Worm (Caenorhabditis elegans) whole organism, L3 larva: ENCODE results near the gene Y62H9A.9.

ENCODE experiments used
- R02D3.7 ChIP-seq: fragments of 150-350 bp; optimal IDR thresholded peaks from 2 replicates; lab custom pipeline; 2014; ENCODE audit warnings: missing biosample characterization, missing genetic modification characterization
- ZK546.5 ChIP-seq: sonication (generic microtip); optimal IDR thresholded peaks from 2 replicates; lab custom pipeline; 2017; ENCODE audit warnings: missing biosample characterization, missing genetic modification characterization
- aly-2 ChIP-seq: fragments of 150-350 bp; optimal IDR thresholded peaks from 2 replicates; lab custom pipeline; 2014; ENCODE audit warnings: missing biosample characterization, missing genetic modification characterization
- ceh-28 ChIP-seq: fragments of 150-350 bp; optimal IDR thresholded peaks from 2 replicates; lab custom pipeline; 2014; ENCODE audit warnings: missing biosample characterization, missing genetic modification reagents, missing genetic modification characterization
- ceh-82 ChIP-seq: fragments of 150-350 bp; optimal IDR thresholded peaks from 2 replicates; lab custom pipeline; 2014; ENCODE audit warnings: missing biosample characterization, missing genetic modification characterization
- ceh-9 ChIP-seq: sonication (generic microtip); optimal IDR thresholded peaks from 2 replicates; lab custom pipeline; 2018; ENCODE audit warnings: missing biosample characterization, missing genetic modification characterization
- daf-12 ChIP-seq: fragments of 150-350 bp; optimal IDR thresholded peaks from 2 replicates; lab custom pipeline; 2014; ENCODE audit warnings: missing biosample characterization, missing genetic modification reagents, missing genetic modification characterization
- egl-27 ChIP-seq: sonication (generic microtip); optimal IDR thresholded peaks from 4 replicates; lab custom pipeline; 2017; ENCODE audit warnings: missing biosample characterization, missing genetic modification reagents, missing genetic modification characterization
- egl-5 ChIP-seq: fragments of 150-350 bp; optimal IDR thresholded peaks from 2 replicates; lab custom pipeline; 2017; ENCODE audit warnings: missing biosample characterization, missing genetic modification reagents, missing genetic modification characterization, inconsistent platforms
- elt-2 ChIP-seq: sonication (generic microtip); optimal IDR thresholded peaks from 2 replicates; lab custom pipeline; 2016; ENCODE audit warnings: missing genetic modification reagents, mild to moderate bottlenecking, missing genetic modification characterization, missing compliant biosample characterization
- elt-3 ChIP-seq, 3 experiments: fragments of 150-350 bp in 1 of 3; sonication (generic microtip) in 2 of 3; optimal IDR thresholded peaks; 2 replicates in 2 of 3; 4 replicates in 1 of 3; lab custom pipeline; 2014 to 2017; ENCODE audit warnings: missing biosample characterization in 3 of 3, missing genetic modification characterization in 3 of 3
- eor-1 ChIP-seq, 2 experiments: fragments of 150-350 bp; optimal IDR thresholded peaks; 2 replicates each; lab custom pipeline; 2014 to 2018; ENCODE audit warnings: missing biosample characterization in 2 of 2, missing genetic modification characterization in 2 of 2
- fkh-10 ChIP-seq: sonication (generic microtip); optimal IDR thresholded peaks from 2 replicates; lab custom pipeline; 2017; ENCODE audit warnings: missing biosample characterization, missing genetic modification reagents, missing genetic modification characterization
- fos-1 ChIP-seq: fragments of 150-350 bp; optimal IDR thresholded peaks from 2 replicates; lab custom pipeline; 2014; ENCODE audit warnings: missing biosample characterization, missing genetic modification characterization
- hmg-11 ChIP-seq: sonication (generic microtip); optimal IDR thresholded peaks from 2 replicates; lab custom pipeline; 2016; ENCODE audit warnings: missing genetic modification characterization, missing compliant biosample characterization
- jun-1 ChIP-seq: fragments of 150-350 bp; optimal IDR thresholded peaks from 2 replicates; lab custom pipeline; 2014; ENCODE audit warnings: missing biosample characterization, missing genetic modification reagents, missing genetic modification characterization
- lin-39 ChIP-seq: fragments of 150-350 bp; optimal IDR thresholded peaks from 2 replicates; lab custom pipeline; 2018; ENCODE audit warnings: missing biosample characterization, missing genetic modification reagents, missing genetic modification characterization
- lsy-12 ChIP-seq: sonication (generic microtip); optimal IDR thresholded peaks from 2 replicates; lab custom pipeline; 2016; ENCODE audit warnings: mild to moderate bottlenecking, missing genetic modification characterization, missing compliant biosample characterization
- mml-1 ChIP-seq: fragments of 150-350 bp; sonication (generic microtip); optimal IDR thresholded peaks from 3 replicates; lab custom pipeline; 2014; ENCODE audit warnings: missing biosample characterization, missing genetic modification characterization
- nfya-1 ChIP-seq: sonication (generic microtip); optimal IDR thresholded peaks from 2 replicates; lab custom pipeline; 2017; ENCODE audit warnings: missing genetic modification characterization, mild to moderate bottlenecking, missing compliant biosample characterization, antibody characterized with exemption, moderate library complexity; ENCODE audit not compliant: insufficient read depth
- nhr-12 ChIP-seq: fragments of 150-350 bp; optimal IDR thresholded peaks from 2 replicates; lab custom pipeline; 2014; ENCODE audit warnings: missing biosample characterization, missing genetic modification characterization
- nhr-23 ChIP-seq: fragments of 150-350 bp; optimal IDR thresholded peaks from 2 replicates; lab custom pipeline; 2014; ENCODE audit warnings: missing biosample characterization, missing genetic modification reagents, missing genetic modification characterization
- nhr-25 ChIP-seq: sonication (generic microtip); optimal IDR thresholded peaks from 2 replicates; lab custom pipeline; 2017; ENCODE audit warnings: missing biosample characterization, missing genetic modification characterization
- nhr-28 ChIP-seq: fragments of 150-350 bp; optimal IDR thresholded peaks from 2 replicates; lab custom pipeline; 2014; ENCODE audit warnings: missing biosample characterization, missing genetic modification characterization
- nhr-43 ChIP-seq: sonication (generic microtip); optimal IDR thresholded peaks from 2 replicates; lab custom pipeline; 2016; ENCODE audit warnings: mild to moderate bottlenecking, missing genetic modification characterization, missing compliant biosample characterization; ENCODE audit not compliant: poor library complexity, severe bottlenecking
- nhr-67 ChIP-seq: fragments of 150-350 bp; optimal IDR thresholded peaks from 2 replicates; lab custom pipeline; 2014; ENCODE audit warnings: missing biosample characterization, missing genetic modification characterization
- nhr-76 ChIP-seq: fragments of 150-350 bp; sonication (generic microtip); optimal IDR thresholded peaks from 5 replicates; lab custom pipeline; 2014; ENCODE audit warnings: missing biosample characterization, missing genetic modification characterization
- nhr-77 ChIP-seq: fragments of 150-350 bp; optimal IDR thresholded peaks from 2 replicates; lab custom pipeline; 2014; ENCODE audit warnings: missing biosample characterization, missing genetic modification characterization
- pha-4 ChIP-seq: fragments of 150-350 bp; optimal IDR thresholded peaks from 2 replicates; lab custom pipeline; 2014; ENCODE audit warnings: missing biosample characterization, missing genetic modification reagents, missing genetic modification characterization
- pqm-1 ChIP-seq: fragments of 150-350 bp; optimal IDR thresholded peaks from 2 replicates; lab custom pipeline; 2017; ENCODE audit warnings: missing biosample characterization, missing genetic modification characterization, inconsistent platforms
- sea-2 ChIP-seq: fragments of 150-350 bp; sonication (generic microtip); optimal IDR thresholded peaks from 4 replicates; lab custom pipeline; 2014; ENCODE audit warnings: missing biosample characterization, missing genetic modification reagents, missing genetic modification characterization
- skn-1 ChIP-seq: fragments of 150-350 bp; optimal IDR thresholded peaks from 2 replicates; lab custom pipeline; 2014; ENCODE audit warnings: missing biosample characterization, missing genetic modification characterization
- snpc-4 ChIP-seq: fragments of 150-350 bp; optimal IDR thresholded peaks from 2 replicates; lab custom pipeline; 2014; ENCODE audit warnings: missing biosample characterization, missing genetic modification characterization
- tbx-2 ChIP-seq: sonication (generic microtip); optimal IDR thresholded peaks from 2 replicates; lab custom pipeline; 2016; ENCODE audit warnings: mild to moderate bottlenecking, missing genetic modification characterization, missing compliant biosample characterization
- unc-39 ChIP-seq: sonication (generic microtip); optimal IDR thresholded peaks from 4 replicates; lab custom pipeline; 2017; ENCODE audit warnings: missing biosample characterization, missing genetic modification characterization
- unc-62 ChIP-seq: fragments of 150-350 bp; sonication (generic microtip); optimal IDR thresholded peaks from 4 replicates; lab custom pipeline; 2014; ENCODE audit warnings: missing biosample characterization, missing genetic modification reagents, missing genetic modification characterization
- zag-1 ChIP-seq: fragments of 150-350 bp; optimal IDR thresholded peaks from 2 replicates; lab custom pipeline; 2014; ENCODE audit warnings: missing biosample characterization, missing genetic modification characterization
- ztf-11 ChIP-seq: fragments of 150-350 bp; optimal IDR thresholded peaks from 2 replicates; lab custom pipeline; 2014; ENCODE audit warnings: missing biosample characterization, missing genetic modification characterization

Gene Y62H9A.9

DNA sequence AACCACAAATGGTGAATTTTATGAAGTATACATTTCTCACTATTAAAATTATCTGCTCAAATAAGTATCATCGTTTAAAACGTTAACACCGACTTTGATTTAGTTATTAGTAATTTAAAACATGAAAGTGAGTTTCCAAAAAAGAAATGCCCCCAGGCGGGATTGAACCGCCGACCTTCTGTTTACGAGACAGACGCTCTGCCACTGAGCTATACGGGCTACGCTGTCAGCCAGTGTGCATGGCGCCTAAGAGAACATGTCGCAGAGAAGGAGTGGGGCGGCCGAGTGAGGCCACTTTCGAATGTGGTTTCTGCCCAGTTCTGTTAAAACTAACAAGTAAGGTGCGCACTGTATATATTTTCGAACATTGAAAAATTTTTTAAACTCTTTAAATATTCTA lies 37.0 kb upstream of the Y62H9A.9 start:
- TF ChIP-seq nhr-23 (tag; lab: Kevin White, UChicago) = no peak
- no peak for TF ChIP-seq mml-1 (tag; lab: Kevin White, UChicago)
- no peak for TF ChIP-seq fkh-10 (GFP tag; lab: Kevin White, UChicago)
- TF ChIP-seq nhr-76 = no peak
- TF ChIP-seq lin-39 = peak; percentile 1
- TF ChIP-seq lsy-12 = no peak
- TF ChIP-seq nhr-67 (tag; lab: Kevin White, UChicago) = no peak
- TF ChIP-seq hmg-11 = peak; percentile 91
- no peak for TF ChIP-seq ceh-9
- TF ChIP-seq egl-5 (tag; lab: Kevin White, UChicago) = no peak
- no peak for TF ChIP-seq daf-12 (tag; lab: Kevin White, UChicago)
- no peak for TF ChIP-seq unc-39 (tag; lab: Kevin White, UChicago)
- TF ChIP-seq nfya-1 = no peak
- no peak for TF ChIP-seq elt-3 (tag; optimal IDR thresholded peaks at IDR 0.05; lab: Kevin White, UChicago)
- TF ChIP-seq pqm-1 (tag; lab: Kevin White, UChicago) = no peak
- TF ChIP-seq elt-2 (tag; lab: Kevin White, UChicago) = peak; percentile 37
- TF ChIP-seq pha-4 (tag; lab: Kevin White, UChicago) = peak; percentile 56
- TF ChIP-seq ceh-28 (tag; lab: Kevin White, UChicago) = peak; percentile 38
- no peak for TF ChIP-seq nhr-28 (tag; lab: Kevin White, UChicago)
- TF ChIP-seq zag-1 = no peak
- no peak for TF ChIP-seq fos-1 (tag; lab: Kevin White, UChicago)
- peak; percentile 6 for TF ChIP-seq snpc-4 (tag; lab: Kevin White, UChicago)
- peak; percentile 68 for TF ChIP-seq tbx-2
- TF ChIP-seq ceh-82 = no peak
- TF ChIP-seq nhr-43 = peak; percentile 58
- TF ChIP-seq nhr-77 = peak; percentile 33
- no peak for TF ChIP-seq aly-2 (tag; lab: Kevin White, UChicago)
- TF ChIP-seq jun-1 (tag; lab: Kevin White, UChicago) = peak; percentile 15
- TF ChIP-seq skn-1 (tag; lab: Kevin White, UChicago) = peak; percentile 20

ce11 chrX:11933547-11933946 lies 35.6 kb upstream of the Y62H9A.9 start:
- TF ChIP-seq lsy-12 (no peak), snpc-4 (tag; lab: Kevin White, UChicago) (no peak), nhr-12 (tag; lab: Kevin White, UChicago) (no peak), R02D3.7 (tag; lab: Kevin White, UChicago) (no peak), ceh-9 (no peak), pqm-1 (tag; lab: Kevin White, UChicago) (no peak), elt-2 (tag; lab: Kevin White, UChicago) (no peak), ceh-82 (no peak), elt-3 (tag; optimal IDR thresholded peaks at IDR 0.05; lab: Kevin White, UChicago) (no peak), egl-27 (tag; lab: Kevin White, UChicago) (no peak), nhr-77 (no peak)

DNA sequence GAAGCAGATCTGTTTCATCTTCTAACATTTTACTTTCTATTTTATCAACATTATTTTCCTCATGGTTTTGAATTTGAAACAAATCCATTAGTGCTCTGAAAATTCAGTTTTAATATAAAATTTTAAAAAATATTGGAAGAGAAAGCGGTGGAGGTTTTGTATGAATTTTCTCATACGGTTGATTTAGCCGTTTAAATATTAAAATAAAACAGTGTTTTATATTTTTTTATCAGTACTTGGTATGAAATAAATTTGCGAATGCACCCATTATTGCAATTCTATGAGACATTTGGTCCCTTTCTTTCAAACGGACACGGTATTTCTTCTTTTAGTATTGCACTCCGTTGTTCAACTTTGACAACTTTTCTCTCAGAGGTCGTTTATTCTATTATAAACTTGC lies 33.6 kb upstream of the Y62H9A.9 start, which contains the start of gene dot-1.4:
Gene dot-1.4, minus strand, starts transcription at position 101 of the 400 bp plus-strand sequence.
- TF ChIP-seq eor-1 (tag; optimal IDR thresholded peaks at IDR 0.05; lab: Kevin White, UChicago) (no peak), unc-62 (no peak), jun-1 (tag; lab: Kevin White, UChicago) (no peak), nhr-25 (tag; lab: Kevin White, UChicago) (no peak), sea-2 (no peak), pha-4 (tag; lab: Kevin White, UChicago) (no peak), snpc-4 (tag; lab: Kevin White, UChicago) (no peak), nhr-23 (tag; lab: Kevin White, UChicago) (no peak), nhr-77 (no peak), elt-2 (tag; lab: Kevin White, UChicago) (no peak), ZK546.5 (tag; lab: Kevin White, UChicago) (no peak), fos-1 (tag; lab: Kevin White, UChicago) (no peak), ztf-11 (no peak), egl-5 (tag; lab: Kevin White, UChicago) (no peak), mml-1 (tag; lab: Kevin White, UChicago) (no peak), skn-1 (tag; lab: Kevin White, UChicago) (no peak), aly-2 (tag; lab: Kevin White, UChicago) (no peak), nhr-12 (tag; lab: Kevin White, UChicago) (no peak), elt-3 (tag; optimal IDR thresholded peaks at IDR 0.05; lab: Kevin White, UChicago) (no peak), lsy-12 (no peak)
